Worm (Caenorhabditis elegans): ENCODE results near the gene asp-12.

Gene asp-12

DNA sequence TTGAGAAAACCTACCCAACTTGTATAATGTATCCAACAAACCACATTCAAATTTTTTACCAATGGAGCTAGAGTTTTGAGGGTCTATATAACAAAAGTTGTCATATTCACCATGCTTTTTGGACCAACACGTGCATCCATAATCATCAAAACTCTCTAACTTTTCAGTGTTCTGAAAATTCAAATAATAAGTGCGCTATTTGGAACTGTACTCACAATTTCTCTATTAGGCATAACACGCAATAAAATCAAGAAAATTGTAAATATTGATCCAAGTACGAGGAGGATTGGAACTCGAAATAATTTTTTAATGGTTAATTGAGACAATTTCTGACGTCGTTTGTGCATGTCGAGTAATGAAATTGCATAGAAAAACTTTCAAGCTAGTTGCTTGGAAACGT lies 29.1 kb upstream of the asp-12 start, which contains the start of gene C16D9.3:
Gene C16D9.3, minus strand, starts transcription at position 101 of the 400 bp plus-strand sequence.
- TF ChIP-seq hmg-1.2 (GFP tag; IDR thresholded peaks at IDR 0.05) (no peak), B0035.1 (tag; optimal IDR thresholded peaks at IDR 0.05) (no peak), ama-1 (optimal IDR thresholded peaks at IDR 0.05) (no peak), ama-1 (GFP tag; optimal IDR thresholded peaks at IDR 0.05) (no peak), F49E8.2 (tag; optimal IDR thresholded peaks at IDR 0.05; ENCODE audit: insufficient read depth) (no peak), madf-3 (GFP tag; IDR thresholded peaks at IDR 0.05) (no peak), hmg-20 (GFP tag; IDR thresholded peaks at IDR 0.05) (no peak), akir-1 (GFP tag; optimal IDR thresholded peaks at IDR 0.05) (no peak), lin-40 (tag; optimal IDR thresholded peaks at IDR 0.05) (no peak), ceh-79 (tag; optimal IDR thresholded peaks at IDR 0.05) (no peak), gei-17 (GFP tag; optimal IDR thresholded peaks at IDR 0.05) (no peak), nhr-27 (tag; optimal IDR thresholded peaks at IDR 0.05) (no peak), mel-28 (tag; optimal IDR thresholded peaks at IDR 0.05; ENCODE audit: borderline replicate concordance) (no peak), F10E7.11 (tag; optimal IDR thresholded peaks at IDR 0.05) (no peak), let-607 (tag; optimal IDR thresholded peaks at IDR 0.05) (no peak)

DNA sequence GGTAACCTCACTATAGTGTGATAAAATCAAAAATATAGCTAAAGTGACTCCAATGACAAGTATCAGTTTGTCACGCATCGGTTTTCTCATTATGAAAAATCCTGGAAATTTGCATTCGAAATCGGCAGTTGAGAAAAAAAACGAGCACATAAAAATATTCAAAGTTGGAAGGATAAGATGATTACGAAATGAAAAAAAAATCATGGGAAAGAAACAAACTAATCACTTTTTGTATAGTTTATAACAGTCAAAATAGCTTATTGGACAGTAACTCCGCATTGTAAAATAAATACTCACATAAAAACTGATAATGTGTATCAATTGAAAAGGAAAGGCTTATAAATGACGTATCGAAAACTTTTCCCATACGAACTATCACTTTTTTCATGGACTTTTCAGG lies 26.2 kb upstream of the asp-12 start, which contains the start of gene C16D9.4:
Gene C16D9.4, minus strand, starts transcription at position 101 of the 400 bp plus-strand sequence.
- no peak for TF ChIP-seq ccch-3 (GFP tag; optimal IDR thresholded peaks at IDR 0.05)

DNA sequence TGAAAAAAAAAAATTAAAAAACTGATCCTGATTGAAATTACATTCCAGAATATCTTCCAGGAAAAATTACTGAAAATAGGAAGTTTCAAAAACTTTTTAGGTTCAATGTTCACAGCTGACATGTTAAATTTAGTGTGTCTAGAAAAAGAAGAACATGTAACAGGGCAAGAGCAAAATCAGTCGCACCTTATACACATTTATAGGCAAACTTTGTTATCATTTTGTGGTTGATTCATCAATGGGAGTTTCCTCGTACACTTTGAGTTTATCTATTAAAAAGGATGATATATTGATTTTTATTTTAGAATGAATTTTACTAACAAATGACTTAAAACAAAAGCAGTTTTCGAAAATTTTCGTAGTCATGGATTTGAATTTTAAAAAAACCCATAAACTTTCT lies 25.8 kb upstream of the asp-12 start:
- no peak for TF ChIP-seq ztf-25 (GFP tag; IDR thresholded peaks at IDR 0.05)
- TF ChIP-seq ceh-79 (tag; optimal IDR thresholded peaks at IDR 0.05) = no peak
- TF ChIP-seq repo-1 (tag; optimal IDR thresholded peaks at IDR 0.05) = no peak
- TF ChIP-seq B0261.1 (tag; optimal IDR thresholded peaks at IDR 0.05) = no peak
- TF ChIP-seq lin-40 (tag; optimal IDR thresholded peaks at IDR 0.05) = no peak
- peak; percentile 42 for TF ChIP-seq nhr-80 (tag; optimal IDR thresholded peaks at IDR 0.05)

ce11 chrV:8245457-8245856 lies 23.6 kb upstream of the asp-12 start, which contains the start of gene C16D9.5:
C16D9.5 (minus strand) TSS chrV:8245557.
- TF ChIP-seq athp-1 (tag; optimal IDR thresholded peaks at IDR 0.05) (no peak), rec-8 (tag; optimal IDR thresholded peaks at IDR 0.05) (no peak), ceh-100 (GFP tag; IDR thresholded peaks at IDR 0.05) (no peak), ets-4 (GFP tag; optimal IDR thresholded peaks at IDR 0.05) (no peak), lin-40 (tag; optimal IDR thresholded peaks at IDR 0.05) (no peak), K12H6.12 (tag; optimal IDR thresholded peaks at IDR 0.05) (no peak), dox-1 (GFP tag; IDR thresholded peaks at IDR 0.05) (no peak), rcor-1 (GFP tag; IDR thresholded peaks at IDR 0.05) (no peak), ztf-28 (GFP tag; IDR thresholded peaks at IDR 0.05) (no peak), attf-6 (GFP tag; IDR thresholded peaks at IDR 0.05) (no peak), hsf-1 (GFP tag; IDR thresholded peaks at IDR 0.05) (no peak), sea-2 (GFP tag; IDR thresholded peaks at IDR 0.05) (no peak), cebp-1 (GFP tag; IDR thresholded peaks at IDR 0.05) (no peak), cebp-1 (tag; optimal IDR thresholded peaks at IDR 0.05) (no peak), nfyb-1 (GFP tag; IDR thresholded peaks at IDR 0.05) (no peak), him-1 (tag; optimal IDR thresholded peaks at IDR 0.05) (no peak), hmg-20 (GFP tag; IDR thresholded peaks at IDR 0.05) (no peak)

Data from whole organism, young adult.